Worm (Caenorhabditis elegans): Measurements from ENCODE around the gene T13C5.10.
A peak's percentile ranks its signal among the peaks of the same experiment; 100 is the strongest.

The T13C5.10 gene

ce11 chrX:6219892-6220291, 31.9 kb downstream of the T13C5.10 start (continued):
- TF ChIP-seq egl-5 (tag; optimal IDR thresholded peaks at IDR 0.05) (peak; percentile 38), aly-2 (tag; optimal IDR thresholded peaks at IDR 0.05) (no peak), sea-2 (GFP tag; optimal IDR thresholded peaks at IDR 0.05) (no peak), nhr-23 (tag; optimal IDR thresholded peaks at IDR 0.05) (no peak), nhr-28 (tag; optimal IDR thresholded peaks at IDR 0.05) (no peak), mdl-1 (tag; optimal IDR thresholded peaks at IDR 0.05) (no peak), tbx-2 (tag; optimal IDR thresholded peaks at IDR 0.05) (peak; percentile 7)

ce11 chrX:6221097-6221496, 33.1 kb downstream of the T13C5.10 start:
- TF ChIP-seq unc-62 (GFP tag; optimal IDR thresholded peaks at IDR 0.05) (no peak), nhr-237 (tag; optimal IDR thresholded peaks at IDR 0.05) (no peak), nfya-1 (tag; optimal IDR thresholded peaks at IDR 0.05; ENCODE audit: insufficient read depth) (no peak), lin-15B (tag; optimal IDR thresholded peaks at IDR 0.05) (no peak), lin-39 (tag; optimal IDR thresholded peaks at IDR 0.05) (no peak)

ce11 chrX:6224841-6225240, 36.9 kb downstream of the T13C5.10 start:
- TF ChIP-seq ceh-9 (tag; optimal IDR thresholded peaks at IDR 0.05) (no peak), lin-39 (tag; optimal IDR thresholded peaks at IDR 0.05) (peak; percentile 6), nhr-67 (tag; optimal IDR thresholded peaks at IDR 0.05) (no peak)

- TF ChIP-seq nhr-67 (tag; optimal IDR thresholded peaks at IDR 0.05): no peak
- no peak for TF ChIP-seq fos-1 (tag; optimal IDR thresholded peaks at IDR 0.05)
- TF ChIP-seq R02D3.7 (tag; optimal IDR thresholded peaks at IDR 0.05): no peak
- no peak for TF ChIP-seq sea-2 (GFP tag; optimal IDR thresholded peaks at IDR 0.05)
- no peak for TF ChIP-seq nfya-1 (tag; optimal IDR thresholded peaks at IDR 0.05; ENCODE audit: insufficient read depth)
- TF ChIP-seq ceh-28 (tag; optimal IDR thresholded peaks at IDR 0.05): no peak
- no peak for TF ChIP-seq nhr-28 (tag; optimal IDR thresholded peaks at IDR 0.05)
- TF ChIP-seq egl-27 (tag; optimal IDR thresholded peaks at IDR 0.05): no peak
- no peak for TF ChIP-seq elt-1 (tag; optimal IDR thresholded peaks at IDR 0.05)
- no peak for TF ChIP-seq hmg-11 (tag; optimal IDR thresholded peaks at IDR 0.05)
Measured at ce11 chrX:6230669-6231068, 42.7 kb downstream of the T13C5.10 start, which contains the start of gene lite-1. Gene lite-1 (minus strand): TSS chrX:6230769.

- no peak for TF ChIP-seq eor-1 (tag; optimal IDR thresholded peaks at IDR 0.05)
- TF ChIP-seq jun-1 (tag; optimal IDR thresholded peaks at IDR 0.05): no peak
- TF ChIP-seq lsy-12 (tag; optimal IDR thresholded peaks at IDR 0.05): no peak
- no peak for TF ChIP-seq nhr-28 (tag; optimal IDR thresholded peaks at IDR 0.05)
- no peak for TF ChIP-seq tbx-2 (tag; optimal IDR thresholded peaks at IDR 0.05)
- no peak for TF ChIP-seq elt-1 (tag; optimal IDR thresholded peaks at IDR 0.05)
- no peak for TF ChIP-seq unc-62 (GFP tag; optimal IDR thresholded peaks at IDR 0.05)
- no peak for TF ChIP-seq ceh-28 (tag; optimal IDR thresholded peaks at IDR 0.05)
- TF ChIP-seq ceh-9 (tag; optimal IDR thresholded peaks at IDR 0.05): no peak
- no peak for TF ChIP-seq elt-3 (tag; optimal IDR thresholded peaks at IDR 0.05)
- no peak for TF ChIP-seq skn-1 (tag; optimal IDR thresholded peaks at IDR 0.05)
- no peak for TF ChIP-seq nhr-11 (tag; optimal IDR thresholded peaks at IDR 0.05)
- TF ChIP-seq mml-1 (tag; optimal IDR thresholded peaks at IDR 0.05): no peak
- TF ChIP-seq lin-15B (tag; optimal IDR thresholded peaks at IDR 0.05): no peak
- no peak for TF ChIP-seq ceh-82 (tag; optimal IDR thresholded peaks at IDR 0.05)
- no peak for TF ChIP-seq zag-1 (tag; optimal IDR thresholded peaks at IDR 0.05)
- no peak for TF ChIP-seq nhr-23 (tag; optimal IDR thresholded peaks at IDR 0.05)
- TF ChIP-seq nfya-1 (tag; optimal IDR thresholded peaks at IDR 0.05; ENCODE audit: insufficient read depth): no peak
Measured at ce11 chrX:6232998-6233626, 45.2 kb downstream of the T13C5.10 start, which contains the start of gene C14F11.4. Gene C14F11.4 (minus strand): TSS chrX:6233048.

ce11 chrX:6235443-6235842, 47.5 kb downstream of the T13C5.10 start, which contains the start of gene hsp-43:
Gene hsp-43 (minus strand): TSS chrX:6235543.
- TF ChIP-seq ztf-4 (tag; optimal IDR thresholded peaks at IDR 0.05): no peak
- no peak for TF ChIP-seq fkh-10 (GFP tag; optimal IDR thresholded peaks at IDR 0.05)
- TF ChIP-seq nhr-28 (tag; optimal IDR thresholded peaks at IDR 0.05): no peak
- no peak for TF ChIP-seq fkh-2 (tag; optimal IDR thresholded peaks at IDR 0.05)
- TF ChIP-seq tbx-2 (tag; optimal IDR thresholded peaks at IDR 0.05): no peak
- TF ChIP-seq mml-1 (tag; optimal IDR thresholded peaks at IDR 0.05): no peak
- TF ChIP-seq egl-27 (tag; optimal IDR thresholded peaks at IDR 0.05): no peak
- no peak for TF ChIP-seq mdl-1 (tag; optimal IDR thresholded peaks at IDR 0.05)
- no peak for TF ChIP-seq jun-1 (tag; optimal IDR thresholded peaks at IDR 0.05)
- TF ChIP-seq nhr-11 (tag; optimal IDR thresholded peaks at IDR 0.05): no peak
- TF ChIP-seq fos-1 (tag; optimal IDR thresholded peaks at IDR 0.05): no peak
